Worm (Caenorhabditis elegans) whole organism, mixed stage, embryonic: ENCODE measurements around the gene C10C5.3.

Source experiments
- bed-3 ChIP-seq: fragments of 200-800 bp; sonication (Bioruptor generic); optimal IDR thresholded peaks from 3 replicates; lab custom pipeline; 2018; ENCODE audit warnings: mild to moderate bottlenecking, missing genetic modification characterization, moderate library complexity, missing compliant biosample characterization
- blmp-1 ChIP-seq: fragments of 150-350 bp; optimal IDR thresholded peaks from 2 replicates; lab custom pipeline; 2014; ENCODE audit warnings: missing biosample characterization, missing genetic modification characterization
- ceh-39 ChIP-seq: fragments of 150-350 bp; optimal IDR thresholded peaks from 2 replicates; lab custom pipeline; 2014; ENCODE audit warnings: missing biosample characterization, missing genetic modification characterization
- ceh-43 ChIP-seq: fragments of 200-800 bp; sonication (Bioruptor generic); optimal IDR thresholded peaks from 2 replicates; lab custom pipeline; 2018; ENCODE audit warnings: mild to moderate bottlenecking, missing genetic modification characterization, moderate library complexity, missing compliant biosample characterization
- ceh-83 ChIP-seq: fragments of 200-800 bp; sonication (Bioruptor generic); optimal IDR thresholded peaks from 2 replicates; lab custom pipeline; 2018; ENCODE audit warnings: mild to moderate bottlenecking, missing genetic modification characterization, missing compliant biosample characterization
- ces-1 ChIP-seq: fragments of 150-350 bp; optimal IDR thresholded peaks from 2 replicates; lab custom pipeline; 2014; ENCODE audit warnings: missing biosample characterization, missing genetic modification reagents, missing genetic modification characterization
- cnd-1 ChIP-seq: fragments of 200-800 bp; sonication (Bioruptor generic); optimal IDR thresholded peaks from 2 replicates; lab custom pipeline; 2018; ENCODE audit warnings: mild to moderate bottlenecking, missing genetic modification characterization, missing compliant biosample characterization
- drap-1 ChIP-seq: fragments of 200-800 bp; sonication (Bioruptor generic); optimal IDR thresholded peaks from 3 replicates; lab custom pipeline; 2018; ENCODE audit warnings: mild to moderate bottlenecking, missing genetic modification characterization, missing compliant biosample characterization
- elt-1 ChIP-seq: sonication (generic microtip); optimal IDR thresholded peaks from 2 replicates; lab custom pipeline; 2017; ENCODE audit warnings: missing genetic modification characterization, mild to moderate bottlenecking, missing compliant biosample characterization, antibody characterized with exemption, moderate library complexity, borderline replicate concordance; ENCODE audit not compliant: insufficient read depth
- elt-3 ChIP-seq: fragments of 150-350 bp; optimal IDR thresholded peaks from 2 replicates; lab custom pipeline; 2014; ENCODE audit warnings: missing biosample characterization, missing genetic modification characterization
- flh-1 ChIP-seq: fragments of 200-800 bp; sonication (Bioruptor generic); optimal IDR thresholded peaks from 2 replicates; lab custom pipeline; 2018; ENCODE audit warnings: mild to moderate bottlenecking, missing genetic modification characterization, moderate library complexity, missing compliant biosample characterization
- ham-2 ChIP-seq: fragments of 200-800 bp; sonication (Bioruptor generic); optimal IDR thresholded peaks from 2 replicates; lab custom pipeline; 2018; ENCODE audit warnings: mild to moderate bottlenecking, missing genetic modification characterization, missing compliant biosample characterization
- lin-13 ChIP-seq: fragments of 150-350 bp; optimal IDR thresholded peaks from 2 replicates; lab custom pipeline; 2014; ENCODE audit warnings: missing biosample characterization, missing genetic modification characterization
- lin-32 ChIP-seq: fragments of 200-800 bp; sonication (Bioruptor generic); optimal IDR thresholded peaks from 2 replicates; lab custom pipeline; 2018; ENCODE audit warnings: mild to moderate bottlenecking, missing genetic modification characterization, missing compliant biosample characterization
- lsy-2 ChIP-seq: fragments of 150-350 bp; optimal IDR thresholded peaks from 2 replicates; lab custom pipeline; 2014; ENCODE audit warnings: missing biosample characterization, missing genetic modification characterization
- mab-5 ChIP-seq: fragments of 150-350 bp; optimal IDR thresholded peaks from 2 replicates; lab custom pipeline; 2014; ENCODE audit warnings: missing biosample characterization, missing genetic modification characterization
- mep-1 ChIP-seq: fragments of 150-350 bp; optimal IDR thresholded peaks from 2 replicates; lab custom pipeline; 2017; ENCODE audit warnings: missing biosample characterization, missing genetic modification reagents, missing genetic modification characterization, inconsistent platforms
- mls-2 ChIP-seq: sonication (generic microtip); optimal IDR thresholded peaks from 2 replicates; lab custom pipeline; 2016; ENCODE audit warnings: mild to moderate bottlenecking, missing genetic modification characterization, moderate library complexity, missing compliant biosample characterization
- nhr-12 ChIP-seq: fragments of 150-350 bp; optimal IDR thresholded peaks from 2 replicates; lab custom pipeline; 2014; ENCODE audit warnings: missing biosample characterization, missing genetic modification characterization
- nhr-2 ChIP-seq: fragments of 150-350 bp; optimal IDR thresholded peaks from 2 replicates; lab custom pipeline; 2014; ENCODE audit warnings: missing biosample characterization, missing genetic modification characterization
- nhr-237 ChIP-seq: fragments of 150-350 bp; optimal IDR thresholded peaks from 2 replicates; lab custom pipeline; 2014; ENCODE audit warnings: missing biosample characterization, missing genetic modification characterization
- nhr-28 ChIP-seq: fragments of 150-350 bp; optimal IDR thresholded peaks from 2 replicates; lab custom pipeline; 2014; ENCODE audit warnings: missing biosample characterization, missing genetic modification characterization
- nhr-76 ChIP-seq: sonication (generic microtip); optimal IDR thresholded peaks from 2 replicates; lab custom pipeline; 2017; ENCODE audit warnings: missing biosample characterization, missing genetic modification characterization
- pha-4 ChIP-seq: fragments of 150-350 bp; optimal IDR thresholded peaks from 2 replicates; lab custom pipeline; 2018; ENCODE audit warnings: missing biosample characterization, missing genetic modification reagents, missing genetic modification characterization
- snpc-4 ChIP-seq: fragments of 150-350 bp; optimal IDR thresholded peaks from 2 replicates; lab custom pipeline; 2014; ENCODE audit warnings: missing biosample characterization, missing genetic modification characterization
- sptf-1 ChIP-seq: sonication (generic microtip); optimal IDR thresholded peaks from 2 replicates; lab custom pipeline; 2017; ENCODE audit warnings: mild to moderate bottlenecking, missing genetic modification characterization, moderate library complexity, missing compliant biosample characterization
- tbx-8 ChIP-seq: fragments of 200-800 bp; sonication (Bioruptor generic); optimal IDR thresholded peaks from 2 replicates; lab custom pipeline; 2018; ENCODE audit warnings: mild to moderate bottlenecking, missing genetic modification characterization, moderate library complexity, missing compliant biosample characterization
- unc-39 ChIP-seq: fragments of 150-350 bp; optimal IDR thresholded peaks from 2 replicates; lab custom pipeline; 2014; ENCODE audit warnings: missing biosample characterization, missing genetic modification characterization
- unc-62 ChIP-seq: fragments of 150-350 bp; optimal IDR thresholded peaks from 2 replicates; lab custom pipeline; 2014; ENCODE audit warnings: missing biosample characterization, missing genetic modification reagents, missing genetic modification characterization
- ztf-11 ChIP-seq: fragments of 150-350 bp; optimal IDR thresholded peaks from 2 replicates; lab custom pipeline; 2014; ENCODE audit warnings: missing biosample characterization, missing genetic modification characterization

The C10C5.3 gene

DNA sequence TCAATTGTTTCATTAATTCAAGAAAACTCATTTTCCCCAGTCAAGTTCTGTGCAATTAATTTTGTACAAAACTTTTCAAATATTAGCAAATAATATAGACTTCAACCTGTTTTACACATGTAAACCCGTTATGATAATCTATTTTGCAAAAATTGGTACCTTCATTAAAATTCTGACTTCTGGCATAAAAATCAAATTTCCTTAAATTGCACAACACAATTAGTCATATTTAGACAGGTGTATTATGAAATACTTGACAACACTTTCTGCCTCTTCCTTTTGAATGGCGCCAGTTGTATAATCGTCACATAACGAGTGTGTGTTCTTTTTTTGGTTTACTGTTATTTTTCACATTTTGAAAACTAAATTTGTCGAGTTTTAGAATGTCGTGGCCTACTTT lies 3.5 kb upstream of the C10C5.3 start, which contains the start of gene fbxc-58:
Gene fbxc-58 (plus strand): TSS at position 383 of the 400 bp plus-strand sequence.
- TF ChIP-seq ces-1 (GFP tag; lab: Kevin White, UChicago) (peak; percentile 53), lin-32 (GFP tag; lab: Kevin White, UChicago) (no peak), ztf-11 (no peak)

ce11 chrIV:9376550-9376949 lies 1.9 kb downstream of the C10C5.3 start:
- TF ChIP-seq blmp-1 (tag; lab: Kevin White, UChicago) = no peak

DNA sequence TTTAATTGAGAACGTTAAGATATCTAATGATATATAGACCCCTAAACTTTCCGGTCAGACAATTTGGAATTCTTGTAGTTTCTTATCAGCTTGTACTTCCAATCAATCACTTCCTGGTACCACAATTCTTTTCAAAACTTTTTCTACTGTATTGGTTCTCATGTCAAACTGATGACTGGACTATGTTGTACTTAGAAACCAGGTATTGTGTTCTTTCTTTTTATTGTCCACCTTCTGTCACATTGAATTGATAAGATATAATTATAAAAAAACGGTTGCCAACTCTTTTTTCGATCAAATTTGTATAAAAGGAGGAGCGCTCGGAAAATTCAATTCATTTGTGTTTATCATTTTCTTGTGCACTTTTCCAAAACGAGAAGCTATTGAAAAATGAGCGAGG lies 3.6 kb downstream of the C10C5.3 start, which contains the start of gene C10C5.4:
Gene C10C5.4 (plus strand): TSS at position 281 of the 400 bp plus-strand sequence.
- no peak for TF ChIP-seq cnd-1 (tag; lab: Kevin White, UChicago)
- no peak for TF ChIP-seq sptf-1
- no peak for TF ChIP-seq bed-3
- TF ChIP-seq ceh-39 = no peak

ce11 chrIV:9381136-9381535 lies 6.5 kb downstream of the C10C5.3 start, which contains the start of gene C10C5.5:
C10C5.5 (plus strand) TSS chrIV:9381436.
- TF ChIP-seq lin-32 (GFP tag; lab: Kevin White, UChicago) = no peak
- TF ChIP-seq lsy-2 = no peak
- no peak for TF ChIP-seq blmp-1 (tag; lab: Kevin White, UChicago)
- no peak for TF ChIP-seq unc-39 (tag; lab: Kevin White, UChicago)
- TF ChIP-seq nhr-2 (tag; lab: Kevin White, UChicago) = no peak
- no peak for TF ChIP-seq cnd-1 (tag; lab: Kevin White, UChicago)
- no peak for TF ChIP-seq elt-3 (tag; lab: Kevin White, UChicago)
- no peak for TF ChIP-seq ham-2
- TF ChIP-seq elt-1 = no peak
- no peak for TF ChIP-seq snpc-4 (tag; lab: Kevin White, UChicago)
- TF ChIP-seq drap-1 (GFP tag; lab: Kevin White, UChicago) = no peak
- TF ChIP-seq nhr-76 (tag; lab: Kevin White, UChicago) = no peak
- no peak for TF ChIP-seq ceh-43
- TF ChIP-seq lin-13 (tag; lab: Kevin White, UChicago) = no peak
- no peak for TF ChIP-seq mab-5 (tag; lab: Kevin White, UChicago)
- no peak for TF ChIP-seq ceh-83 (GFP tag; lab: Kevin White, UChicago)
- no peak for TF ChIP-seq flh-1 (GFP tag; lab: Kevin White, UChicago)
- no peak for TF ChIP-seq bed-3

DNA sequence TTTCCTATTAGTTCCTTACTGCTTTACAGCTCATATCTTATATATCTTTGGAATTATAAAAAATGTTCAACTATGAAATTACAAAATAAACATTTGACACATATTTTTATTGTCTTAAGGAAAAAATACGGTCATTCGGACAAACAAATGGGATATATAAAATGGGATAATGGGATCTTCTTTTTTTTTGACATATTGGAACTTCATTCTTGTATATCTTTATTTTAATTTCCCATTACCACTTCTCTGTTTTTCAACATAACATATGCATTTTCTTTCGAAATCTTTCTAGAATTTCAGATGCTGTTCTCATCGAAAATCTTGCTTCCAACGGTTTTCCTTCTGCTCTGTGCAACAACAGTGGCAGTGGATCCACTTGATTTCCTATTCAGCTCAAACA lies 10.2 kb downstream of the C10C5.3 start, which contains the start of gene C10C5.7:
Gene C10C5.7 (plus strand): TSS at position 301 of the 400 bp plus-strand sequence.
- TF ChIP-seq mab-5 (tag; lab: Kevin White, UChicago) (no peak), blmp-1 (tag; lab: Kevin White, UChicago) (no peak), unc-62 (GFP tag; lab: Kevin White, UChicago) (no peak)

DNA sequence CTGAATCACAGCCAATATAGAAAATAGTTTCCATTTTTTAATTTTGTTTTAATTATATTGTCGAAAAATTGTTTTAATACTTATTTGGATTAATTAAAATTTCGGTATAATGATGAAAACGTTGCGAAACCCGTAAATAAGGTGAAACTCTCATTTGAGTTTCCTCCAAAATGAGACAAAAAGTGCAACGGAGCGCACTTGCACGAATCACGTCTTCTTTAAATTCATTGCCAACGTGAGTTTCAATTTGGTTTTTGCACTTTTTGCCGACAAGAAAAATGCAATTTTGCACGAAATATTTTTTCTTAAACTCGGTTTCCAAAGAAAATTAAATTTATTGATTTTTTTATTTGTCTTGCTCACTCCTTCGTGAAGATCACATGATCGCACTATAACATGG lies 11.4 kb downstream of the C10C5.3 start, which contains the start of gene daf-15:
Gene daf-15 (plus strand): TSS at position 171 of the 400 bp plus-strand sequence.
- TF ChIP-seq nhr-237 (tag; lab: Kevin White, UChicago) = no peak
- TF ChIP-seq ces-1 (GFP tag; lab: Kevin White, UChicago) = no peak
- TF ChIP-seq snpc-4 (tag; lab: Kevin White, UChicago) = no peak
- no peak for TF ChIP-seq elt-3 (tag; lab: Kevin White, UChicago)
- TF ChIP-seq lsy-2 = peak; percentile 14
- TF ChIP-seq nhr-76 (tag; lab: Kevin White, UChicago) = no peak
- TF ChIP-seq mab-5 (tag; lab: Kevin White, UChicago) = no peak
- no peak for TF ChIP-seq pha-4
- TF ChIP-seq nhr-12 (tag; lab: Kevin White, UChicago) = no peak
- TF ChIP-seq tbx-8 (GFP tag; lab: Kevin White, UChicago) = no peak
- TF ChIP-seq mls-2 (tag; lab: Kevin White, UChicago) = no peak
- no peak for TF ChIP-seq ceh-83 (GFP tag; lab: Kevin White, UChicago)
- no peak for TF ChIP-seq unc-62 (GFP tag; lab: Kevin White, UChicago)
- peak; percentile 0 for TF ChIP-seq mep-1 (tag; lab: Kevin White, UChicago)
- no peak for TF ChIP-seq nhr-28
